Worm (Caenorhabditis elegans) whole organism, midembryonic: ENCODE results near the gene srsx-30.

ENCODE experiments used
- T22C8.4 ChIP-seq: fragments of 200-800 bp; sonication (Bioruptor generic); IDR thresholded peaks from 2 replicates; pipeline ENCODE4 v1.3.6; 2022; ENCODE audit warnings: missing genetic modification characterization, missing compliant biosample characterization
- flt-1 ChIP-seq: fragments of 200-800 bp; sonication (Bioruptor generic); IDR thresholded peaks from 2 replicates; pipeline ENCODE4 v1.3.6; 2022; ENCODE audit warnings: missing genetic modification characterization, missing compliant biosample characterization
- klf-2 ChIP-seq: fragments of 200-800 bp; sonication (Bioruptor generic); conservative IDR thresholded peaks from 2 replicates; pipeline ENCODE4 v1.3.6; 2022; ENCODE audit warnings: missing genetic modification reagents, missing genetic modification characterization, missing compliant biosample characterization
- med-1 ChIP-seq: sonication (generic microtip); optimal IDR thresholded peaks from 2 replicates; lab custom pipeline; 2017; ENCODE audit warnings: missing genetic modification characterization, mild to moderate bottlenecking, missing compliant biosample characterization, antibody characterized with exemption, missing genetic modification reagents; ENCODE audit not compliant: insufficient read depth
- ztf-23 ChIP-seq: fragments of 200-800 bp; sonication (Bioruptor generic); IDR thresholded peaks from 2 replicates; pipeline ENCODE4 v1.3.6; 2022; ENCODE audit warnings: missing genetic modification reagents, missing genetic modification characterization, missing compliant biosample characterization

DNA sequence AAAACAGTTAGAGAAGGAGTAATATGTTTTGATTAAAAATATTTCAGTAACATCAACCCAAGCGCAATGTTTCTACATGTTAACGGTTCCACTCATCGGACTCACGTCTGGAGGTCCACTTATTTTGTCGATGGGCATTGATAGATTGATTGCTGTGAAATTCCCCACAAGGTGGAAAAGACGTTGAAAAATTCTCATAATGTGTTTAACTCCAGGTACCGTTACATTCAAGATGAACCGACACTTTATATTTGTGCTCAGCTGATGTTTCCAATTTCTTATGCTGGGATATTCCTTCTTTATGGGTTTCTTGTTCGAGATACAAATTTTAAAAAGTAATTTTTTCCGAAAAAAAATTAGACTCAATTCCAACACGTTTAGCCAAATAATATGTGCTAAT, 5.6 kb upstream of the srsx-30 start:
- TF ChIP-seq med-1 (GFP tag; lab: Kevin White, UChicago) (no peak), klf-2 (GFP tag; lab: Robert Waterston, UW) (no peak), flt-1 (GFP tag; lab: Robert Waterston, UW) (no peak), ztf-23 (GFP tag; lab: Robert Waterston, UW) (no peak), T22C8.4 (no peak)
